Fruit fly (Drosophila melanogaster): Measurements from ENCODE around the gene CG43321.

CG43321 gene

DNA sequence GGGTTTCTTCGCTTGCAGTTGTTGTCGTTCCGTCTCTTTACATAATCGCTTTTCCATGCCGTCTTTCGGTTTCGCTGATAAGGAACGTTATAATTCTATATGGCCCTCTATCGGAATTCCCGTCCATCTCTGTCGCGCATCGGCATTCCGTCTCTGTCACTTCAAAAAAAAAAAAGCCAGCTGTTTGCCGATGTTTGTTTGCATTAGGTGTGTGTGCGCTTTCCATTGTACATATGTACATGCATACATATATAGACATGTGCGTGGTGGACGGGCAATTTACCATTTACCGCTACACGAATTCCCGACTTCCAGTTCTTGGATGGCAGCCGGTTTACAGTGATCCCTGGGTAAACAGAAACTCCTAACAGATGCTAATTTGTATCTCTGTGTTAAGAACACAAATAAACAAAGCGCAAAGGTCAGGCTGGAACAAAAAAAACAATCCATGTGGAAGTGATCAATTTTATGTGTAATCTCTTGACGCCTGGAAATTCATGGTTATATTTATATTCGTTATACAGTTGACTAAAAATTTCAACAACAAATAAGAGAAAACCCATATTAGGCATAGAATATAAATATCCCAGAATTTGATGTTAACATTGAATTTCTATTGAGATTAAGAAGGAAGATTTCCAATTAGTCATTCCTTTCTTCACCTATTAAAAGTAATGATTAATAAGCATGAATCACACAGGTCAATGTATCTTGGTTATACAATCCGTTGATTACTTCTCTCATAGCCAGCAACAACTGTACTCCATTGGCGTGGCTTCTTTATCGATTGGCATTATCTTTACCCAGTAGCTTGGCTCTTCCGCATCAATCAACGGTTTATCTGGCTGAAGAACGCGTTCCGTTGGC, 31.2 kb downstream of the CG43321 start:
- TF ChIP-seq Dif (GFP tag; optimal IDR thresholded peaks at IDR 0.05; ENCODE audit: partially characterized antibody) (no peak), h (GFP tag; optimal IDR thresholded peaks at IDR 0.05) (peak; percentile 14), Hr83 (GFP tag; optimal IDR thresholded peaks at IDR 0.05; ENCODE audit: poor library complexity, severe bottlenecking) (peak; percentile 26), N (GFP tag; optimal IDR thresholded peaks at IDR 0.05) (no peak), brk (GFP tag; optimal IDR thresholded peaks at IDR 0.05) (no peak), OdsH (GFP tag; optimal IDR thresholded peaks at IDR 0.05) (no peak), rgr (GFP tag; optimal IDR thresholded peaks at IDR 0.05) (peak; percentile 8), woc (GFP tag; optimal IDR thresholded peaks at IDR 0.05) (peak; percentile 4), sage (GFP tag; optimal IDR thresholded peaks at IDR 0.05) (no peak), Dfd (GFP tag; optimal IDR thresholded peaks at IDR 0.05) (no peak), foxo (GFP tag; optimal IDR thresholded peaks at IDR 0.05) (peak in 1 of 2 experiments; percentile 43), pan (optimal IDR thresholded peaks at IDR 0.05) (no peak), Sp1 (GFP tag; optimal IDR thresholded peaks at IDR 0.05) (peak; percentile 14), HLH106 (tag; optimal IDR thresholded peaks at IDR 0.05) (peak; percentile 44), Hr78 (GFP tag; optimal IDR thresholded peaks at IDR 0.05) (no peak), GATAd (GFP tag; optimal IDR thresholded peaks at IDR 0.05) (no peak), sv (GFP tag; optimal IDR thresholded peaks at IDR 0.05) (no peak), CG32264 (GFP tag; optimal IDR thresholded peaks at IDR 0.05) (no peak), tai (GFP tag; optimal IDR thresholded peaks at IDR 0.05) (no peak), Abd-B (GFP tag; optimal IDR thresholded peaks at IDR 0.05) (no peak), Mio (GFP tag; optimal IDR thresholded peaks at IDR 0.05) (no peak), br (GFP tag; optimal IDR thresholded peaks at IDR 0.05) (no peak), psq (GFP tag; optimal IDR thresholded peaks at IDR 0.05) (peak; percentile 3), CG9705 (GFP tag; optimal IDR thresholded peaks at IDR 0.05) (no peak), usp (GFP tag; optimal IDR thresholded peaks at IDR 0.05) (no peak), Jra (GFP tag; optimal IDR thresholded peaks at IDR 0.05) (no peak), jim (GFP tag; optimal IDR thresholded peaks at IDR 0.05) (no peak), Myc (optimal IDR thresholded peaks at IDR 0.05) (no peak), fru (GFP tag; optimal IDR thresholded peaks at IDR 0.05) (peak; percentile 48), Vsx2 (GFP tag; optimal IDR thresholded peaks at IDR 0.05; ENCODE audit: partially characterized antibody) (no peak), dsf (GFP tag; optimal IDR thresholded peaks at IDR 0.05; ENCODE audit: borderline replicate concordance) (no peak), Hnf4 (GFP tag; optimal IDR thresholded peaks at IDR 0.05) (no peak), ey (GFP tag; optimal IDR thresholded peaks at IDR 0.05) (peak; percentile 7), dmrt93B (GFP tag; optimal IDR thresholded peaks at IDR 0.05) (peak; percentile 23), CrebA (GFP tag; optimal IDR thresholded peaks at IDR 0.05; ENCODE audit: borderline replicate concordance) (no peak), lola (GFP tag; optimal IDR thresholded peaks at IDR 0.05) (no peak), Rel (GFP tag; optimal IDR thresholded peaks at IDR 0.05) (no peak), Rel (tag; optimal IDR thresholded peaks at IDR 0.05) (no peak)

dm6 chr2L:7047703-7048102, 35.6 kb downstream of the CG43321 start:
- no peak for TF ChIP-seq fru (GFP tag; optimal IDR thresholded peaks at IDR 0.05)
- TF ChIP-seq OdsH (GFP tag; optimal IDR thresholded peaks at IDR 0.05): peak; percentile 17

dm6 chr2L:7049009-7049647, 37.1 kb downstream of the CG43321 start:
- TF ChIP-seq OdsH (GFP tag; optimal IDR thresholded peaks at IDR 0.05): no peak
- TF ChIP-seq woc (GFP tag; optimal IDR thresholded peaks at IDR 0.05): peak; percentile 78
- TF ChIP-seq Hnf4 (GFP tag; optimal IDR thresholded peaks at IDR 0.05): peak; percentile 65
- TF ChIP-seq foxo (GFP tag; optimal IDR thresholded peaks at IDR 0.05): peak; percentile 1 to 15
- peak; percentile 60 for TF ChIP-seq Sp1 (GFP tag; optimal IDR thresholded peaks at IDR 0.05)
- TF ChIP-seq HLH106 (tag; optimal IDR thresholded peaks at IDR 0.05): peak; percentile 5
- peak; percentile 16 for TF ChIP-seq h (GFP tag; optimal IDR thresholded peaks at IDR 0.05)
- peak; percentile 1 for TF ChIP-seq fru (GFP tag; optimal IDR thresholded peaks at IDR 0.05)
- no peak for TF ChIP-seq Rel (GFP tag; optimal IDR thresholded peaks at IDR 0.05)
- TF ChIP-seq Rel (tag; optimal IDR thresholded peaks at IDR 0.05): peak; percentile 41
- no peak for TF ChIP-seq lola (GFP tag; optimal IDR thresholded peaks at IDR 0.05)
- TF ChIP-seq rgr (GFP tag; optimal IDR thresholded peaks at IDR 0.05): no peak
- peak; percentile 13 for TF ChIP-seq brk (GFP tag; optimal IDR thresholded peaks at IDR 0.05)
- TF ChIP-seq CG32264 (GFP tag; optimal IDR thresholded peaks at IDR 0.05): no peak
- peak in 1 of 2 experiments; percentile 39 for TF ChIP-seq dl (GFP tag; optimal IDR thresholded peaks at IDR 0.05; ENCODE audit: insufficient read depth in 1 of 2, partially characterized antibody in 2 of 2)
- TF ChIP-seq Hr78 (GFP tag; optimal IDR thresholded peaks at IDR 0.05): no peak
- peak; percentile 67 for TF ChIP-seq Hr83 (GFP tag; optimal IDR thresholded peaks at IDR 0.05; ENCODE audit: poor library complexity, severe bottlenecking)
- TF ChIP-seq Dif (GFP tag; optimal IDR thresholded peaks at IDR 0.05; ENCODE audit: partially characterized antibody): peak; percentile 60
- peak; percentile 37 for TF ChIP-seq psq (GFP tag; optimal IDR thresholded peaks at IDR 0.05)
